Fruit fly (Drosophila melanogaster) whole organism, embryonic: ENCODE results near the gene Awh.

Source experiments
- ATbp ChIP-seq: fragments of 200-800 bp; sonication (Bioruptor generic); optimal IDR thresholded peaks from 2 replicates; lab custom pipeline; 2017; ENCODE audit warnings: missing biosample characterization, mild to moderate bottlenecking, missing genetic modification characterization, missing genetic modification reagents
- Ada2b ChIP-seq: fragments of 200-800 bp; sonication (Bioruptor generic); IDR thresholded peaks from 2 replicates; pipeline ENCODE4 v1.3.6; 2022; ENCODE audit warnings: missing biosample characterization, missing genetic modification characterization
- CG10565 ChIP-seq: fragments of 200-800 bp; sonication (Bioruptor generic); optimal IDR thresholded peaks from 3 replicates; lab custom pipeline; 2016; ENCODE audit warnings: missing biosample characterization, mild to moderate bottlenecking, missing genetic modification characterization
- CG13624 ChIP-seq: fragments of 200-800 bp; sonication (Bioruptor generic); optimal IDR thresholded peaks from 2 replicates; lab custom pipeline; 2016; ENCODE audit warnings: missing biosample characterization, missing genetic modification characterization
- CG14050 ChIP-seq: fragments of 200-800 bp; sonication (Bioruptor generic); IDR thresholded peaks from 3 replicates; pipeline ENCODE4 v1.3.6; 2022; ENCODE audit warnings: missing biosample characterization, missing genetic modification characterization
- CG14667 ChIP-seq: fragments of 200-800 bp; sonication (Bioruptor generic); IDR thresholded peaks from 2 replicates; pipeline ENCODE4 v1.3.6; 2022; ENCODE audit warnings: missing biosample characterization, missing genetic modification characterization
- CG15073 ChIP-seq: fragments of 200-800 bp; sonication (Bioruptor generic); optimal IDR thresholded peaks from 2 replicates; lab custom pipeline; 2016; ENCODE audit warnings: missing biosample characterization, missing genetic modification characterization
- CG16813 ChIP-seq: fragments of 200-800 bp; sonication (Bioruptor generic); IDR thresholded peaks from 3 replicates; pipeline ENCODE4 v1.3.6; 2022; ENCODE audit warnings: missing biosample characterization, missing genetic modification characterization; ENCODE audit not compliant: partially characterized antibody
- CG16863 ChIP-seq: fragments of 200-800 bp; sonication (Bioruptor generic); optimal IDR thresholded peaks from 3 replicates; lab custom pipeline; 2016; ENCODE audit warnings: missing biosample characterization, missing genetic modification characterization
- CG17385 ChIP-seq: fragments of 200-800 bp; sonication (Bioruptor generic); optimal IDR thresholded peaks from 3 replicates; lab custom pipeline; 2018; ENCODE audit warnings: missing biosample characterization, mild to moderate bottlenecking, missing genetic modification characterization
- CG17912 ChIP-seq: fragments of 200-800 bp; sonication (Bioruptor generic); optimal IDR thresholded peaks from 2 replicates; lab custom pipeline; 2018; ENCODE audit warnings: missing biosample characterization, mild to moderate bottlenecking, missing genetic modification characterization
- CG6813 ChIP-seq: fragments of 200-800 bp; sonication (Bioruptor generic); optimal IDR thresholded peaks from 2 replicates; lab custom pipeline; 2017; ENCODE audit warnings: missing biosample characterization, missing genetic modification characterization, mild to moderate bottlenecking, moderate library complexity, missing genetic modification reagents
- CG7271 ChIP-seq: fragments of 200-800 bp; sonication (Bioruptor generic); optimal IDR thresholded peaks from 2 replicates; lab custom pipeline; 2018; ENCODE audit warnings: missing biosample characterization, mild to moderate bottlenecking, missing genetic modification characterization, moderate library complexity
- CG7357 ChIP-seq: fragments of 200-800 bp; sonication (Bioruptor generic); IDR thresholded peaks from 3 replicates; pipeline ENCODE4 v1.3.6; 2022; ENCODE audit warnings: missing biosample characterization, missing genetic modification characterization
- CG7372 ChIP-seq: fragments of 200-800 bp; sonication (Bioruptor generic); IDR thresholded peaks from 2 replicates; pipeline ENCODE4 v1.3.6; 2022; ENCODE audit warnings: missing biosample characterization, missing genetic modification characterization
- CG7556 ChIP-seq: fragments of 200-800 bp; sonication (Bioruptor generic); optimal IDR thresholded peaks from 2 replicates; lab custom pipeline; 2017; ENCODE audit warnings: missing biosample characterization, mild to moderate bottlenecking, missing genetic modification characterization
- CG7839 ChIP-seq: fragments of 200-800 bp; sonication (Bioruptor generic); optimal IDR thresholded peaks from 3 replicates; lab custom pipeline; 2018; ENCODE audit warnings: missing biosample characterization, mild to moderate bottlenecking, missing genetic modification characterization, moderate library complexity
- CG8359 ChIP-seq: fragments of 200-800 bp; sonication (Bioruptor generic); optimal IDR thresholded peaks from 2 replicates; lab custom pipeline; 2017; ENCODE audit warnings: missing biosample characterization, mild to moderate bottlenecking, missing genetic modification characterization, borderline replicate concordance
- CG9609 ChIP-seq: fragments of 200-800 bp; sonication (Bioruptor generic); optimal IDR thresholded peaks from 3 replicates; lab custom pipeline; 2016; ENCODE audit warnings: missing biosample characterization, missing genetic modification characterization
- CG9797 ChIP-seq: fragments of 200-800 bp; sonication (Bioruptor generic); optimal IDR thresholded peaks from 3 replicates; lab custom pipeline; 2018; ENCODE audit warnings: missing biosample characterization, mild to moderate bottlenecking, missing genetic modification characterization
- CoRest ChIP-seq: fragments of 200-800 bp; sonication (Bioruptor generic); optimal IDR thresholded peaks from 3 replicates; lab custom pipeline; 2018; ENCODE audit warnings: missing biosample characterization, mild to moderate bottlenecking, missing genetic modification characterization, moderate library complexity
- Deaf1 ChIP-seq: fragments of 200-800 bp; optimal IDR thresholded peaks from 3 replicates; lab custom pipeline; 2019; ENCODE audit warnings: missing biosample characterization, mild to moderate bottlenecking, missing genetic modification characterization, moderate library complexity
- Fer1 ChIP-seq: fragments of 200-800 bp; sonication (Bioruptor generic); optimal IDR thresholded peaks from 2 replicates; lab custom pipeline; 2017; ENCODE audit warnings: missing biosample characterization, mild to moderate bottlenecking, missing genetic modification characterization
- Max ChIP-seq: fragments of 200-800 bp; sonication (Bioruptor generic); optimal IDR thresholded peaks from 2 replicates; lab custom pipeline; 2016; ENCODE audit warnings: missing biosample characterization, mild to moderate bottlenecking, missing genetic modification characterization
- Neu2 ChIP-seq: fragments of 200-800 bp; sonication (Bioruptor generic); optimal IDR thresholded peaks from 3 replicates; lab custom pipeline; 2016; ENCODE audit warnings: missing biosample characterization, missing genetic modification characterization, borderline replicate concordance
- Nf-YA ChIP-seq: fragments of 200-800 bp; sonication (Bioruptor generic); IDR thresholded peaks from 2 replicates; pipeline ENCODE4 v1.3.6; 2022; ENCODE audit warnings: missing biosample characterization, missing genetic modification characterization
- Oaz ChIP-seq: fragments of 200-800 bp; sonication (Bioruptor generic); IDR thresholded peaks from 2 replicates; pipeline ENCODE4 v1.3.6; 2022; ENCODE audit warnings: missing biosample characterization, missing genetic modification characterization
- Pdp1 ChIP-seq, 2 experiments: fragments of 200-800 bp; sonication (Bioruptor generic); optimal IDR thresholded peaks; 3 replicates each; lab custom pipeline; 2016; ENCODE audit warnings: missing biosample characterization in 2 of 2, missing genetic modification characterization in 2 of 2, mild to moderate bottlenecking in 1 of 2, moderate library complexity in 1 of 2
- Ptx1 ChIP-seq: fragments of 200-800 bp; sonication (Bioruptor generic); IDR thresholded peaks from 2 replicates; pipeline ENCODE4 v1.3.6; 2022; ENCODE audit warnings: missing biosample characterization, missing genetic modification characterization
- Spps ChIP-seq: fragments of 200-800 bp; sonication (Bioruptor generic); optimal IDR thresholded peaks from 2 replicates; lab custom pipeline; 2018; ENCODE audit warnings: missing biosample characterization, mild to moderate bottlenecking, missing genetic modification characterization
- Sry-δ ChIP-seq: fragments of 200-800 bp; sonication (Bioruptor generic); optimal IDR thresholded peaks from 2 replicates; lab custom pipeline; 2016; ENCODE audit warnings: missing biosample characterization, missing genetic modification characterization
- Taf1 ChIP-seq: fragments of 200-800 bp; sonication (Bioruptor generic); IDR thresholded peaks from 2 replicates; pipeline ENCODE4 v1.3.6; 2022; ENCODE audit warnings: missing biosample characterization, missing genetic modification characterization
- bigmax ChIP-seq: fragments of 200-800 bp; sonication (Bioruptor generic); optimal IDR thresholded peaks from 2 replicates; lab custom pipeline; 2018; ENCODE audit warnings: missing biosample characterization, mild to moderate bottlenecking, missing genetic modification characterization
- btn ChIP-seq: fragments of 200-800 bp; sonication (Bioruptor generic); optimal IDR thresholded peaks from 2 replicates; lab custom pipeline; 2016; ENCODE audit warnings: missing biosample characterization, missing genetic modification characterization
- dmrt99B ChIP-seq: fragments of 200-800 bp; sonication (Bioruptor generic); optimal IDR thresholded peaks from 2 replicates; lab custom pipeline; 2018; ENCODE audit warnings: missing biosample characterization, mild to moderate bottlenecking, missing genetic modification characterization, moderate library complexity
- en ChIP-seq: fragments of 200-800 bp; sonication (Bioruptor generic); optimal IDR thresholded peaks from 2 replicates; lab custom pipeline; 2016; ENCODE audit warnings: missing biosample characterization, missing genetic modification characterization
- kah ChIP-seq: fragments of 200-800 bp; sonication (Bioruptor generic); optimal IDR thresholded peaks from 2 replicates; lab custom pipeline; 2018; ENCODE audit warnings: missing biosample characterization, mild to moderate bottlenecking, missing genetic modification characterization
- mam ChIP-seq: fragments of 200-800 bp; sonication (Bioruptor generic); optimal IDR thresholded peaks from 3 replicates; lab custom pipeline; 2016; ENCODE audit warnings: missing biosample characterization, missing genetic modification characterization
- mld ChIP-seq: fragments of 200-800 bp; sonication (Bioruptor generic); IDR thresholded peaks from 3 replicates; pipeline ENCODE4 v1.3.6; 2022; ENCODE audit warnings: missing biosample characterization, missing genetic modification characterization; ENCODE audit not compliant: partially characterized antibody
- row ChIP-seq: fragments of 200-800 bp; sonication (Bioruptor generic); IDR thresholded peaks from 3 replicates; pipeline ENCODE4 v1.3.6; 2022; ENCODE audit warnings: missing biosample characterization, missing genetic modification characterization
- sens ChIP-seq: fragments of 200-800 bp; sonication (Bioruptor generic); peaks from one replicate; lab custom pipeline; 2016; ENCODE audit warnings: missing biosample characterization, missing genetic modification characterization
- sima ChIP-seq: fragments of 200-800 bp; sonication (Bioruptor generic); optimal IDR thresholded peaks from 2 replicates; lab custom pipeline; 2016; ENCODE audit warnings: missing biosample characterization, missing genetic modification characterization
- slbo ChIP-seq: fragments of 200-800 bp; sonication (Bioruptor generic); IDR thresholded peaks from 2 replicates; pipeline ENCODE4 v1.3.6; 2022; ENCODE audit warnings: missing biosample characterization, missing genetic modification characterization
- sr ChIP-seq: fragments of 200-800 bp; sonication (Bioruptor generic); IDR thresholded peaks from 3 replicates; pipeline ENCODE4 v1.3.6; 2022; ENCODE audit warnings: missing biosample characterization, missing genetic modification characterization
- stc ChIP-seq: fragments of 200-800 bp; sonication (Bioruptor generic); IDR thresholded peaks from 2 replicates; pipeline ENCODE4 v1.3.6; 2022; ENCODE audit warnings: missing biosample characterization, missing genetic modification characterization
- sug ChIP-seq: fragments of 200-800 bp; optimal IDR thresholded peaks from 2 replicates; lab custom pipeline; 2019; ENCODE audit warnings: missing biosample characterization, mild to moderate bottlenecking, missing genetic modification characterization, moderate library complexity
- tio ChIP-seq: fragments of 200-800 bp; sonication (Bioruptor generic); optimal IDR thresholded peaks from 2 replicates; lab custom pipeline; 2017; ENCODE audit warnings: missing biosample characterization, missing genetic modification characterization, inconsistent platforms
- trem ChIP-seq: fragments of 200-800 bp; optimal IDR thresholded peaks from 3 replicates; lab custom pipeline; 2019; ENCODE audit warnings: missing biosample characterization, mild to moderate bottlenecking, missing genetic modification characterization, moderate library complexity
- usp ChIP-seq: fragments of >200 bp; optimal IDR thresholded peaks from 2 replicates; lab custom pipeline; 2017; ENCODE audit warnings: missing biosample characterization, missing genetic modification characterization

Gene Awh

dm6 chr3L:3814010-3814833 is 31.8 kb upstream of the Awh start, which contains the start of gene Scsalpha1 (continued):
- TF ChIP-seq Oaz (GFP tag; lab: Robert Waterston, UW), result no peak
- peak; percentile 8 for TF ChIP-seq CG9609 (GFP tag; lab: Kevin White, UChicago)
- peak; percentile 46 for TF ChIP-seq sug (tag; lab: Kevin White, UChicago)
- TF ChIP-seq dmrt99B (tag; lab: Kevin White, UChicago), result no peak
- no peak for TF ChIP-seq mam (GFP tag; lab: Kevin White, UChicago)
- 0 out of 2 replicates have a peak, but pooled peaks have one; percentile 19 for TF ChIP-seq CG7372
- TF ChIP-seq Pdp1 (GFP tag; optimal IDR thresholded peaks at IDR 0.05; lab: Kevin White, UChicago), result peak in 1 of 2 experiments; percentile 99
- TF ChIP-seq CG13624 (GFP tag; lab: Kevin White, UChicago), result peak; percentile 22
- TF ChIP-seq Fer1 (GFP tag; lab: Kevin White, UChicago), result peak; percentile 45
- TF ChIP-seq mld (GFP tag; lab: Robert Waterston, UW), result peak; percentile 100
- TF ChIP-seq Deaf1, result peak; percentile 20
- peak; percentile 54 for TF ChIP-seq CG14050 (GFP tag; lab: Robert Waterston, UW)
- peak; percentile 96 for TF ChIP-seq Neu2 (GFP tag; lab: Kevin White, UChicago)
- TF ChIP-seq ATbp (GFP tag; lab: Kevin White, UChicago), result peak; percentile 20
- TF ChIP-seq usp (GFP tag; lab: Kevin White, UChicago), result no peak
- TF ChIP-seq Taf1 (GFP tag; lab: Robert Waterston, UW), result no peak
- TF ChIP-seq Nf-YA (GFP tag; lab: Robert Waterston, UW), result 0 out of 2 replicates have a peak, but pooled peaks have one; percentile 42
- TF ChIP-seq slbo, result peak; percentile 73
- TF ChIP-seq en (GFP tag; lab: Kevin White, UChicago), result no peak
- TF ChIP-seq CG7839 (tag; lab: Kevin White, UChicago), result peak; percentile 6
- TF ChIP-seq stc (GFP tag; lab: Robert Waterston, UW), result no peak
- TF ChIP-seq kah, result no peak
- TF ChIP-seq btn (GFP tag; lab: Kevin White, UChicago), result no peak
- TF ChIP-seq CG17385 (GFP tag; lab: Kevin White, UChicago), result peak; percentile 46
- peak; percentile 19 for TF ChIP-seq CG7556 (GFP tag; lab: Kevin White, UChicago)
- TF ChIP-seq Ptx1 (GFP tag; lab: Robert Waterston, UW), result peak; percentile 30; the same call in 1 of the 2 replicates
- no peak for TF ChIP-seq Max (GFP tag; lab: Kevin White, UChicago)
- peak; percentile 10 for TF ChIP-seq CG16863 (GFP tag; lab: Kevin White, UChicago)
- no peak for TF ChIP-seq Spps (tag; lab: Kevin White, UChicago)
- TF ChIP-seq trem (tag; lab: Kevin White, UChicago), result peak; percentile 77
- no peak for TF ChIP-seq sima (GFP tag; lab: Kevin White, UChicago)
- TF ChIP-seq CG10565, result no peak
- TF ChIP-seq CoRest (tag; lab: Kevin White, UChicago), result peak; percentile 25
- no peak for TF ChIP-seq CG7357 (GFP tag; lab: Robert Waterston, UW)
- TF ChIP-seq CG16813 (GFP tag; lab: Robert Waterston, UW), result peak; percentile 100
- TF ChIP-seq Ada2b (GFP tag; lab: Robert Waterston, UW), result peak; percentile 32; the same call in 1 of the 2 replicates
- TF ChIP-seq CG6813 (GFP tag; lab: Kevin White, UChicago), result no peak
- no peak for TF ChIP-seq sr (GFP tag; lab: Robert Waterston, UW)
- no peak for TF ChIP-seq CG7271 (tag; lab: Kevin White, UChicago)
- TF ChIP-seq sens (GFP tag; lab: Kevin White, UChicago), result peak; percentile 65
- no peak for TF ChIP-seq CG15073 (GFP tag; lab: Kevin White, UChicago)
- TF ChIP-seq tio (GFP tag; lab: Kevin White, UChicago), result no peak
- no peak for TF ChIP-seq CG8359
- peak; percentile 49 for TF ChIP-seq CG9797 (GFP tag; lab: Kevin White, UChicago)
- peak; percentile 97 for TF ChIP-seq Sry-δ
- no peak for TF ChIP-seq bigmax (GFP tag; lab: Kevin White, UChicago)
- TF ChIP-seq CG17912 (GFP tag; lab: Kevin White, UChicago), result no peak
- peak; percentile 68 for TF ChIP-seq row (GFP tag; lab: Robert Waterston, UW)
- TF ChIP-seq CG14667 (GFP tag; lab: Robert Waterston, UW), result no peak
